Worm (Caenorhabditis elegans) whole organism, young adult: Measurements from ENCODE around the gene wdr-46.

Source experiments
- B0261.1 ChIP-seq: sonication (generic microtip); optimal IDR thresholded peaks from 2 replicates; lab custom pipeline; 2016; ENCODE audit warnings: mild to moderate bottlenecking, missing genetic modification characterization, moderate library complexity, missing compliant biosample characterization
- C06A6.2 ChIP-seq: fragments of 200-800 bp; sonication (Bioruptor generic); conservative IDR thresholded peaks from 2 replicates; pipeline ENCODE4 v1.3.6; 2022; ENCODE audit warnings: missing genetic modification characterization, missing compliant biosample characterization
- F10E7.11 ChIP-seq: sonication (generic microtip); optimal IDR thresholded peaks from 2 replicates; lab custom pipeline; 2017; ENCODE audit warnings: mild to moderate bottlenecking, missing genetic modification characterization, moderate library complexity, missing compliant biosample characterization
- F23B12.7 ChIP-seq: sonication (generic microtip); optimal IDR thresholded peaks from 2 replicates; lab custom pipeline; 2017; ENCODE audit warnings: missing genetic modification characterization, mild to moderate bottlenecking, missing compliant biosample characterization, antibody characterized with exemption, moderate library complexity; ENCODE audit not compliant: insufficient read depth
- F39B2.1 ChIP-seq: fragments of 200-800 bp; sonication (Bioruptor generic); IDR thresholded peaks from 2 replicates; pipeline ENCODE4 v1.3.6; 2022; ENCODE audit warnings: missing genetic modification reagents, missing genetic modification characterization, missing compliant biosample characterization
- F49E8.2 ChIP-seq: sonication (generic microtip); optimal IDR thresholded peaks from 3 replicates; lab custom pipeline; 2017; ENCODE audit warnings: missing genetic modification characterization, mild to moderate bottlenecking, missing compliant biosample characterization, antibody characterized with exemption, moderate library complexity; ENCODE audit not compliant: insufficient read depth
- K11D2.4 ChIP-seq: fragments of 200-800 bp; sonication (Bioruptor generic); IDR thresholded peaks from 2 replicates; pipeline ENCODE4 v1.3.6; 2022; ENCODE audit warnings: missing genetic modification reagents, missing genetic modification characterization, missing compliant biosample characterization
- T07F8.4 ChIP-seq: sonication (generic microtip); optimal IDR thresholded peaks from 2 replicates; lab custom pipeline; 2016; ENCODE audit warnings: mild to moderate bottlenecking, missing genetic modification characterization, moderate library complexity, missing compliant biosample characterization
- Y56A3A.18 ChIP-seq: fragments of 200-800 bp; sonication (Bioruptor generic); IDR thresholded peaks from 2 replicates; pipeline ENCODE4 v1.3.6; 2022; ENCODE audit warnings: missing genetic modification reagents, missing genetic modification characterization, missing compliant biosample characterization
- Y79H2A.3 ChIP-seq: fragments of 200-800 bp; sonication (Bioruptor generic); conservative IDR thresholded peaks from 2 replicates; pipeline ENCODE4 v1.3.6; 2022; ENCODE audit warnings: missing genetic modification reagents, missing genetic modification characterization, missing compliant biosample characterization
- aptf-2 ChIP-seq: fragments of 200-800 bp; sonication (Bioruptor generic); conservative IDR thresholded peaks from 2 replicates; pipeline ENCODE4 v1.3.6; 2022; ENCODE audit warnings: missing genetic modification reagents, missing genetic modification characterization, missing compliant biosample characterization
- athp-1 ChIP-seq: sonication (generic microtip); optimal IDR thresholded peaks from 2 replicates; lab custom pipeline; 2017; ENCODE audit warnings: mild to moderate bottlenecking, missing genetic modification characterization, missing compliant biosample characterization
- attf-5 ChIP-seq: fragments of 200-800 bp; sonication (Bioruptor generic); optimal IDR thresholded peaks from 2 replicates; lab custom pipeline; 2018; ENCODE audit warnings: mild to moderate bottlenecking, missing genetic modification characterization, missing compliant biosample characterization
- bed-2 ChIP-seq: fragments of 200-800 bp; sonication (Bioruptor generic); IDR thresholded peaks from 2 replicates; pipeline ENCODE4 v1.3.6; 2022; ENCODE audit warnings: missing genetic modification reagents, missing genetic modification characterization, missing compliant biosample characterization
- ceh-58 ChIP-seq: fragments of 200-800 bp; sonication (Bioruptor generic); IDR thresholded peaks from 2 replicates; pipeline ENCODE4 v1.3.6; 2022; ENCODE audit warnings: missing genetic modification characterization, missing compliant biosample characterization
- chd-7 ChIP-seq: sonication (generic microtip); optimal IDR thresholded peaks from 2 replicates; lab custom pipeline; 2016; ENCODE audit warnings: mild to moderate bottlenecking, missing genetic modification characterization, moderate library complexity, missing compliant biosample characterization
- dpl-1 ChIP-seq: fragments of 150-350 bp; optimal IDR thresholded peaks from 2 replicates; lab custom pipeline; 2014; ENCODE audit warnings: missing biosample characterization, missing genetic modification reagents, missing genetic modification characterization
- egrh-3 ChIP-seq: fragments of 200-800 bp; sonication (Bioruptor generic); IDR thresholded peaks from 2 replicates; pipeline ENCODE4 v1.3.6; 2022; ENCODE audit warnings: missing genetic modification reagents, missing genetic modification characterization, missing compliant biosample characterization
- ekl-4 ChIP-seq: fragments of 200-800 bp; sonication (Bioruptor generic); IDR thresholded peaks from 2 replicates; pipeline ENCODE4 v1.3.6; 2022; ENCODE audit warnings: missing genetic modification reagents, missing genetic modification characterization, missing compliant biosample characterization
- ets-4 ChIP-seq: fragments of 200-800 bp; sonication (Bioruptor generic); optimal IDR thresholded peaks from 2 replicates; lab custom pipeline; 2018; ENCODE audit warnings: mild to moderate bottlenecking, missing genetic modification characterization, missing compliant biosample characterization
- fkh-3 ChIP-seq: sonication (generic microtip); optimal IDR thresholded peaks from 2 replicates; lab custom pipeline; 2016; ENCODE audit warnings: mild to moderate bottlenecking, missing genetic modification characterization, missing compliant biosample characterization
- hlh-26 ChIP-seq: fragments of 200-800 bp; sonication (Bioruptor generic); conservative IDR thresholded peaks from 2 replicates; pipeline ENCODE4 v1.3.6; 2022; ENCODE audit warnings: missing genetic modification reagents, missing genetic modification characterization, missing compliant biosample characterization
- hsf-1 ChIP-seq: fragments of 200-800 bp; sonication (Bioruptor generic); IDR thresholded peaks from 2 replicates; pipeline ENCODE4 v1.3.6; 2022; ENCODE audit warnings: missing genetic modification reagents, missing genetic modification characterization, missing compliant biosample characterization
- let-526 ChIP-seq: fragments of 200-800 bp; sonication (Bioruptor generic); IDR thresholded peaks from 2 replicates; pipeline ENCODE4 v1.3.6; 2022; ENCODE audit warnings: missing genetic modification reagents, missing genetic modification characterization, missing compliant biosample characterization
- let-607 ChIP-seq, 2 experiments: fragments of 200-800 bp in 1 of 2; sonication (Bioruptor generic) in 1 of 2; sonication (generic microtip) in 1 of 2; optimal IDR thresholded peaks; 2 replicates each; lab custom pipeline; 2016 to 2018; ENCODE audit warnings: mild to moderate bottlenecking in 2 of 2, missing compliant biosample characterization in 2 of 2, missing genetic modification characterization in 2 of 2, moderate library complexity in 2 of 2, missing genotype in 1 of 2
- lin-35 ChIP-seq, 3 experiments: fragments of 150-350 bp in 2 of 3; sonication (generic microtip) in 1 of 3; optimal IDR thresholded peaks; 2 replicates each; lab custom pipeline; 2014 to 2018; ENCODE audit warnings: missing biosample characterization in 3 of 3, missing genetic modification characterization in 3 of 3, missing genetic modification reagents in 3 of 3
- lin-40 ChIP-seq: sonication (generic microtip); optimal IDR thresholded peaks from 2 replicates; lab custom pipeline; 2016; ENCODE audit warnings: missing genetic modification characterization, mild to moderate bottlenecking, missing compliant biosample characterization, missing genotype, missing genetic modification reagents
- madf-3 ChIP-seq: fragments of 200-800 bp; sonication (Bioruptor generic); IDR thresholded peaks from 2 replicates; pipeline ENCODE4 v1.3.6; 2022; ENCODE audit warnings: missing genetic modification reagents, missing genetic modification characterization, missing compliant biosample characterization
- madf-6 ChIP-seq: fragments of 200-800 bp; sonication (Bioruptor generic); IDR thresholded peaks from 2 replicates; pipeline ENCODE4 v1.3.6; 2022; ENCODE audit warnings: missing genetic modification reagents, missing genetic modification characterization, missing compliant biosample characterization
- madf-8 ChIP-seq: fragments of 200-800 bp; sonication (Bioruptor generic); conservative IDR thresholded peaks from 2 replicates; pipeline ENCODE4 v1.3.6; 2022; ENCODE audit warnings: missing genetic modification reagents, missing genetic modification characterization, missing compliant biosample characterization
- mel-28 ChIP-seq: sonication (generic microtip); optimal IDR thresholded peaks from 2 replicates; lab custom pipeline; 2016; ENCODE audit warnings: borderline replicate concordance, mild to moderate bottlenecking, missing genetic modification characterization, missing compliant biosample characterization
- mes-4 ChIP-seq: sonication (generic microtip); optimal IDR thresholded peaks from 2 replicates; lab custom pipeline; 2016; ENCODE audit warnings: missing genotype, missing genetic modification characterization, missing compliant biosample characterization
- mxl-1 ChIP-seq: sonication (generic microtip); optimal IDR thresholded peaks from 2 replicates; lab custom pipeline; 2016; ENCODE audit warnings: missing genetic modification characterization, missing compliant biosample characterization
- nfya-2 ChIP-seq: fragments of 200-800 bp; sonication (Bioruptor generic); IDR thresholded peaks from 2 replicates; pipeline ENCODE4 v1.3.6; 2022; ENCODE audit warnings: missing genetic modification reagents, missing genetic modification characterization, missing compliant biosample characterization
- nfyb-1 ChIP-seq: fragments of 200-800 bp; sonication (Bioruptor generic); IDR thresholded peaks from 2 replicates; pipeline ENCODE4 v1.3.6; 2022; ENCODE audit warnings: missing genetic modification reagents, missing genetic modification characterization, missing compliant biosample characterization
- nhr-80 ChIP-seq: sonication (generic microtip); optimal IDR thresholded peaks from 2 replicates; lab custom pipeline; 2016; ENCODE audit warnings: missing genetic modification characterization, missing compliant biosample characterization
- pha-4 ChIP-seq: fragments of 150-350 bp; sonication (generic microtip); optimal IDR thresholded peaks from 2 replicates; lab custom pipeline; 2014; ENCODE audit warnings: missing biosample characterization, missing genetic modification reagents, missing genetic modification characterization
- rcor-1 ChIP-seq: fragments of 200-800 bp; sonication (Bioruptor generic); IDR thresholded peaks from 2 replicates; pipeline ENCODE4 v1.3.6; 2022; ENCODE audit warnings: missing genetic modification reagents, missing genetic modification characterization, missing compliant biosample characterization
- rpc-1 ChIP-seq, 2 experiments: fragments of 150-350 bp in 1 of 2; sonication (generic microtip) in 1 of 2; optimal IDR thresholded peaks; 2 replicates each; lab custom pipeline; 2014 to 2018; ENCODE audit warnings: missing biosample characterization in 1 of 2, missing genetic modification characterization in 1 of 2, missing genetic modification reagents in 1 of 2, missing genotype in 1 of 2
- sea-2 ChIP-seq: fragments of 200-800 bp; sonication (Bioruptor generic); IDR thresholded peaks from 2 replicates; pipeline ENCODE4 v1.3.6; 2022; ENCODE audit warnings: missing genetic modification characterization, missing compliant biosample characterization
- sptf-2 ChIP-seq: fragments of 200-800 bp; sonication (Bioruptor generic); optimal IDR thresholded peaks from 2 replicates; lab custom pipeline; 2018; ENCODE audit warnings: mild to moderate bottlenecking, missing genetic modification characterization, missing compliant biosample characterization
- tbx-9 ChIP-seq: sonication (generic microtip); optimal IDR thresholded peaks from 2 replicates; lab custom pipeline; 2016; ENCODE audit warnings: borderline replicate concordance, missing genetic modification characterization, inconsistent platforms, missing compliant biosample characterization
- tlf-1 ChIP-seq: fragments of 200-800 bp; sonication (Bioruptor generic); optimal IDR thresholded peaks from 2 replicates; lab custom pipeline; 2018; ENCODE audit warnings: mild to moderate bottlenecking, missing genetic modification characterization, missing compliant biosample characterization
- zim-3 ChIP-seq: sonication (generic microtip); optimal IDR thresholded peaks from 2 replicates; lab custom pipeline; 2017; ENCODE audit warnings: mild to moderate bottlenecking, missing genetic modification characterization, moderate library complexity, missing compliant biosample characterization
- ztf-18 ChIP-seq: sonication (generic microtip); optimal IDR thresholded peaks from 2 replicates; lab custom pipeline; 2016; ENCODE audit warnings: missing genotype, mild to moderate bottlenecking, missing genetic modification characterization, missing compliant biosample characterization
- ztf-22 ChIP-seq: fragments of 200-800 bp; sonication (Bioruptor generic); optimal IDR thresholded peaks from 2 replicates; lab custom pipeline; 2018; ENCODE audit warnings: mild to moderate bottlenecking, missing genetic modification characterization, moderate library complexity, missing compliant biosample characterization
- ztf-26 ChIP-seq: sonication (generic microtip); optimal IDR thresholded peaks from 2 replicates; lab custom pipeline; 2017; ENCODE audit warnings: missing genetic modification characterization, missing compliant biosample characterization
- ztf-6 ChIP-seq: fragments of 200-800 bp; sonication (Bioruptor generic); IDR thresholded peaks from 2 replicates; pipeline ENCODE4 v1.3.6; 2022; ENCODE audit warnings: missing genetic modification reagents, missing genetic modification characterization, missing compliant biosample characterization

The wdr-46 gene

DNA sequence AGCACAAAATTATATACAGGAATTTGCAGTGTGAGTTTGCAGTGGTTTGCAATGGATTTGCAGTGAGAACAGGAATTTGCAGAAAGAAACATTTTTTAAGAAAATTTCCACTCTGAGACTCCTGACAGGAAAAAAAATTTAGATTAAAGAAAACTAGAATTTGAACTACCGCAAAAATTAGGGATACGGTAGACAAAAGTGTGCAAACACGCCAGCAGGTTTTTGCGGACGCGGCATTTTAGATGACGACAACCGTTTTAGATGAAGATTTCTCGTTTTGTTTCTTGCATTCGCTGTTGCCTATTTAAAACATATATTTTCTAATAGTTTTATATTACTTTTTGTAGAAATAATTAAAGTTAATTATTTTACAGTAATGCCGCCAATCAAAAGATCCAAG, at the start of gene wdr-46 (continued):
- TF ChIP-seq ztf-18 (no peak), K11D2.4 (GFP tag; lab: Robert Waterston, UW) (peak; percentile 42; the same call in 1 of the 2 replicates), rcor-1 (GFP tag; lab: Robert Waterston, UW) (no peak), mes-4 (no peak), nhr-80 (tag; lab: Kevin White, UChicago) (no peak), F10E7.11 (tag; lab: Kevin White, UChicago) (no peak), lin-35 (GFP tag; optimal IDR thresholded peaks at IDR 0.05; lab: Kevin White, UChicago) (peak; percentile 65 to 95 (median 79)), F49E8.2 (peak; percentile 49), sptf-2 (GFP tag; lab: Kevin White, UChicago) (no peak), madf-8 (GFP tag; lab: Robert Waterston, UW) (peak; percentile 30; the same call in 1 of the 2 replicates), zim-3 (tag; lab: Kevin White, UChicago) (no peak), F23B12.7 (peak; percentile 34), Y56A3A.18 (GFP tag; lab: Robert Waterston, UW) (peak; percentile 54; the same call in 1 of the 2 replicates), ztf-6 (no peak), bed-2 (GFP tag; lab: Robert Waterston, UW) (no peak), ekl-4 (GFP tag; lab: Robert Waterston, UW) (peak; percentile 75), mel-28 (no peak), hlh-26 (GFP tag; lab: Robert Waterston, UW) (no peak), mxl-1 (no peak), rpc-1 (optimal IDR thresholded peaks at IDR 0.05; lab: Kevin White, UChicago) (no peak), rpc-1 (tag; optimal IDR thresholded peaks at IDR 0.05; lab: Kevin White, UChicago) (no peak), ztf-26 (tag; lab: Kevin White, UChicago) (peak; percentile 17), tbx-9 (tag; lab: Kevin White, UChicago) (no peak), C06A6.2 (GFP tag; lab: Robert Waterston, UW) (0 out of 2 replicates have a peak, but pooled peaks have one; percentile 29), let-607 (tag; optimal IDR thresholded peaks at IDR 0.05; lab: Kevin White, UChicago) (no peak), F39B2.1 (no peak), egrh-3 (GFP tag; lab: Robert Waterston, UW) (no peak), athp-1 (no peak), dpl-1 (GFP tag; lab: Kevin White, UChicago) (peak; percentile 84), ets-4 (no peak), let-526 (GFP tag; lab: Robert Waterston, UW) (no peak), ceh-58 (GFP tag; lab: Robert Waterston, UW) (no peak), ztf-22 (GFP tag; lab: Kevin White, UChicago) (no peak), sea-2 (no peak), nfya-2 (no peak), lin-40 (tag; lab: Kevin White, UChicago) (no peak), fkh-3 (tag; lab: Kevin White, UChicago) (no peak), nfyb-1 (peak; percentile 76), Y79H2A.3 (GFP tag; lab: Robert Waterston, UW) (no peak), hsf-1 (GFP tag; lab: Robert Waterston, UW) (no peak), T07F8.4 (tag; lab: Kevin White, UChicago) (no peak), attf-5 (peak; percentile 67), B0261.1 (no peak), tlf-1 (GFP tag; lab: Kevin White, UChicago) (no peak), aptf-2 (no peak), madf-3 (0 out of 2 replicates have a peak, but pooled peaks have one; percentile 35), madf-6 (peak; percentile 81), pha-4 (peak; percentile 51), chd-7 (peak; percentile 2)
